Fruit fly (Drosophila melanogaster): ENCODE data around the gene CG32269.

The CG32269 gene

DNA sequence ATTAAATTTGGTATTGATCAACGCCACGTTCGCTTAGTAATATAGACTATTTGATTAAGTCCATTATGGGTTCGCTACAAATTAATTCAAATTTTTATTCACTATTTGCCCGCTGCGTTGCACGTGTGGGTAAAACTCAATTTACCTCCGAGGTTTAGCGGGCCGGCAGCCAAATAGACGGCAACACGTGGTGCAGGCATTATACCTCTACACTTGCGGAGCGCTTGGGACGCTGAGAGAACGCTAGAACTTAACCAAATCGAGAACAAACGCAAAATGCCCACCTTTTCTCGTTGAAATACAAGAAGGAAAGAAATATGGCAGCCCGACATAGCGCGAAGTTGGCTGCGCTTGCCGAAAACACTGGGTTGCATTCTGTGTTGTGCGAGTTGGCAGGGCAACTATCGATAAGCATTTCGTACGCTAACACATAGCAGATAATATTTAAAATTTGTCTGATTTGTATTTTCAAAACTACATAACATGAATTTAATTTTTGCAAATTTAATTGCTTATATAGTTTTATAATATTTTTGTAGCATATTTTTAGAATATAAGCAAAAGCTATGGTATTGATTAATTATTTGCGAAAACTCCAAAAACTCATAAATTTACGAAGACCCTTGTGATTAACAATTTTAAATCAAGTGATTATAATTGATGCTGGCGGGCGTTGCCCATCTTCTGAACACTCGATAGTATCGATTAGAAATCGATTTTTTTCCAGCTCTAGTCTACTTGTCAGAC, 14.0 kb upstream of the CG32269 start, which contains the start of the genes RpL28 and eIF1 (continued):
- TF ChIP-seq CG30431 (GFP tag; optimal IDR thresholded peaks at IDR 0.05): peak; percentile 91
- peak; percentile 77 for TF ChIP-seq CG6854 (GFP tag; optimal IDR thresholded peaks at IDR 0.05)
- peak; percentile 86 for TF ChIP-seq scrt (GFP tag; optimal IDR thresholded peaks at IDR 0.05)
- peak; percentile 86 for TF ChIP-seq Awh (GFP tag; IDR thresholded peaks at IDR 0.05)
- TF ChIP-seq Tbp (GFP tag; optimal IDR thresholded peaks at IDR 0.05): peak; percentile 18
- peak; percentile 84 for TF ChIP-seq CG34422 (GFP tag; IDR thresholded peaks at IDR 0.05)
- TF ChIP-seq CG1024 (GFP tag; IDR thresholded peaks at IDR 0.05): peak; percentile 84
- peak; percentile 76 for TF ChIP-seq en (GFP tag; optimal IDR thresholded peaks at IDR 0.05)
- peak; percentile 87 for TF ChIP-seq ranshi (GFP tag; IDR thresholded peaks at IDR 0.05)
- peak; percentile 81 for TF ChIP-seq CG8944 (GFP tag; optimal IDR thresholded peaks at IDR 0.05)
- TF ChIP-seq CG31441 (GFP tag; IDR thresholded peaks at IDR 0.05): peak; percentile 89
- peak; percentile 71; the same call in 2 of the 3 replicates for TF ChIP-seq CG11560 (tag; IDR thresholded peaks at IDR 0.05)
- TF ChIP-seq eyg (GFP tag; optimal IDR thresholded peaks at IDR 0.05): peak; percentile 87
- peak; percentile 70 for TF ChIP-seq psq (GFP tag; optimal IDR thresholded peaks at IDR 0.05)
- TF ChIP-seq tll (GFP tag; optimal IDR thresholded peaks at IDR 0.05): peak in 1 of 2 experiments; percentile 42
- peak; percentile 92 for TF ChIP-seq CG30403 (GFP tag; optimal IDR thresholded peaks at IDR 0.05)
- peak; percentile 96 for TF ChIP-seq BEAF-32 (GFP tag; optimal IDR thresholded peaks at IDR 0.05)
- TF ChIP-seq CG3726 (GFP tag; IDR thresholded peaks at IDR 0.05): peak; percentile 83; the same call in 2 of the 3 replicates
- TF ChIP-seq crp (GFP tag; optimal IDR thresholded peaks at IDR 0.05): peak in 1 of 2 experiments; percentile 64
- TF ChIP-seq Elba2 (GFP tag; optimal IDR thresholded peaks at IDR 0.05): peak; percentile 62
- TF ChIP-seq nom (GFP tag; optimal IDR thresholded peaks at IDR 0.05): peak; percentile 86
- peak; percentile 96 for TF ChIP-seq CG10543 (GFP tag; optimal IDR thresholded peaks at IDR 0.05)
- peak; percentile 69 for TF ChIP-seq cwo (GFP tag; optimal IDR thresholded peaks at IDR 0.05)
- TF ChIP-seq wor (GFP tag; IDR thresholded peaks at IDR 0.05): peak; percentile 63
- peak; percentile 80; the same call in 2 of the 3 replicates for TF ChIP-seq Mrtf (GFP tag; IDR thresholded peaks at IDR 0.05)
- peak in 1 of 2 experiments; percentile 77 for TF ChIP-seq insv (GFP tag; optimal IDR thresholded peaks at IDR 0.05)
- TF ChIP-seq Six4 (GFP tag; optimal IDR thresholded peaks at IDR 0.05): peak; percentile 90
- peak; percentile 81; the same call in 1 of the 2 replicates for TF ChIP-seq unc-4 (GFP tag; IDR thresholded peaks at IDR 0.05; ENCODE audit: partially characterized antibody)
- peak; percentile 99 for TF ChIP-seq trem (tag; optimal IDR thresholded peaks at IDR 0.05)
- peak; percentile 99 for TF ChIP-seq Ets97D (GFP tag; optimal IDR thresholded peaks at IDR 0.05)
- no peak; the same call in 1 of the 2 replicates for TF ChIP-seq Ravus (GFP tag; IDR thresholded peaks at IDR 0.05)
- peak; percentile 52; the same call in 1 of the 2 replicates for TF ChIP-seq ham (GFP tag; IDR thresholded peaks at IDR 0.05)
- peak; percentile 77 for TF ChIP-seq CG12299 (tag; optimal IDR thresholded peaks at IDR 0.05)
- TF ChIP-seq CG9215 (GFP tag; IDR thresholded peaks at IDR 0.05): peak; percentile 83
- TF ChIP-seq YL-1 (GFP tag; optimal IDR thresholded peaks at IDR 0.05): peak; percentile 98
- TF ChIP-seq CG3995 (GFP tag; optimal IDR thresholded peaks at IDR 0.05): peak; percentile 87
- TF ChIP-seq Mes4 (GFP tag; optimal IDR thresholded peaks at IDR 0.05): peak; percentile 94
- TF ChIP-seq Hand (GFP tag; optimal IDR thresholded peaks at IDR 0.05): peak; percentile 81
- TF ChIP-seq CG11398 (GFP tag; optimal IDR thresholded peaks at IDR 0.05): peak; percentile 92
- peak; percentile 96 for TF ChIP-seq CG17361 (GFP tag; IDR thresholded peaks at IDR 0.05)
- peak; percentile 86 for TF ChIP-seq gce (GFP tag; IDR thresholded peaks at IDR 0.05)
- TF ChIP-seq Pdp1 (GFP tag; optimal IDR thresholded peaks at IDR 0.05): peak; percentile 78 to 88
- peak; percentile 92 for TF ChIP-seq shn (GFP tag; optimal IDR thresholded peaks at IDR 0.05)
- peak; percentile 84 for TF ChIP-seq ara (GFP tag; IDR thresholded peaks at IDR 0.05)
- peak; percentile 66 for TF ChIP-seq esg (GFP tag; conservative IDR thresholded peaks at IDR 0.05)
- peak; percentile 74 for TF ChIP-seq bigmax (GFP tag; optimal IDR thresholded peaks at IDR 0.05)
- peak; percentile 84 for TF ChIP-seq ewg (GFP tag; optimal IDR thresholded peaks at IDR 0.05)
- peak; percentile 87 for TF ChIP-seq ase (GFP tag; IDR thresholded peaks at IDR 0.05)
- peak; percentile 56 for TF ChIP-seq CG15269 (tag; optimal IDR thresholded peaks at IDR 0.05)
